Worm (Caenorhabditis elegans) whole organism, L3 larva: ENCODE measurements around the gene mrp-7.

Source experiments
- R02D3.7 ChIP-seq: fragments of 150-350 bp; optimal IDR thresholded peaks from 2 replicates; lab custom pipeline; 2014; ENCODE audit warnings: missing biosample characterization, missing genetic modification characterization
- ama-1 ChIP-seq: fragments of 150-350 bp; optimal IDR thresholded peaks from 2 replicates; lab custom pipeline; 2018
- ceh-16 ChIP-seq: sonication (generic microtip); optimal IDR thresholded peaks from 2 replicates; lab custom pipeline; 2017; ENCODE audit warnings: missing biosample characterization, missing genetic modification characterization
- ceh-28 ChIP-seq: fragments of 150-350 bp; optimal IDR thresholded peaks from 2 replicates; lab custom pipeline; 2014; ENCODE audit warnings: missing biosample characterization, missing genetic modification reagents, missing genetic modification characterization
- ceh-9 ChIP-seq: sonication (generic microtip); optimal IDR thresholded peaks from 2 replicates; lab custom pipeline; 2018; ENCODE audit warnings: missing biosample characterization, missing genetic modification characterization
- egl-27 ChIP-seq: sonication (generic microtip); optimal IDR thresholded peaks from 4 replicates; lab custom pipeline; 2017; ENCODE audit warnings: missing biosample characterization, missing genetic modification reagents, missing genetic modification characterization
- egl-5 ChIP-seq: fragments of 150-350 bp; optimal IDR thresholded peaks from 2 replicates; lab custom pipeline; 2017; ENCODE audit warnings: missing biosample characterization, missing genetic modification reagents, missing genetic modification characterization, inconsistent platforms
- elt-2 ChIP-seq: sonication (generic microtip); optimal IDR thresholded peaks from 2 replicates; lab custom pipeline; 2016; ENCODE audit warnings: missing genetic modification reagents, mild to moderate bottlenecking, missing genetic modification characterization, missing compliant biosample characterization
- fos-1 ChIP-seq: fragments of 150-350 bp; optimal IDR thresholded peaks from 2 replicates; lab custom pipeline; 2014; ENCODE audit warnings: missing biosample characterization, missing genetic modification characterization
- jun-1 ChIP-seq: fragments of 150-350 bp; optimal IDR thresholded peaks from 2 replicates; lab custom pipeline; 2014; ENCODE audit warnings: missing biosample characterization, missing genetic modification reagents, missing genetic modification characterization
- lin-15B ChIP-seq: fragments of 150-350 bp; optimal IDR thresholded peaks from 2 replicates; lab custom pipeline; 2014; ENCODE audit warnings: missing biosample characterization, missing genetic modification characterization
- lsy-12 ChIP-seq: sonication (generic microtip); optimal IDR thresholded peaks from 2 replicates; lab custom pipeline; 2016; ENCODE audit warnings: mild to moderate bottlenecking, missing genetic modification characterization, missing compliant biosample characterization
- nhr-11 ChIP-seq: fragments of 150-350 bp; optimal IDR thresholded peaks from 2 replicates; lab custom pipeline; 2014; ENCODE audit warnings: missing biosample characterization, missing genetic modification characterization
- nhr-12 ChIP-seq: fragments of 150-350 bp; optimal IDR thresholded peaks from 2 replicates; lab custom pipeline; 2014; ENCODE audit warnings: missing biosample characterization, missing genetic modification characterization
- nhr-23 ChIP-seq: fragments of 150-350 bp; optimal IDR thresholded peaks from 2 replicates; lab custom pipeline; 2014; ENCODE audit warnings: missing biosample characterization, missing genetic modification reagents, missing genetic modification characterization
- nhr-237 ChIP-seq: fragments of 150-350 bp; optimal IDR thresholded peaks from 2 replicates; lab custom pipeline; 2014; ENCODE audit warnings: missing biosample characterization, missing genetic modification characterization
- nhr-25 ChIP-seq: sonication (generic microtip); optimal IDR thresholded peaks from 2 replicates; lab custom pipeline; 2017; ENCODE audit warnings: missing biosample characterization, missing genetic modification characterization
- nhr-28 ChIP-seq: fragments of 150-350 bp; optimal IDR thresholded peaks from 2 replicates; lab custom pipeline; 2014; ENCODE audit warnings: missing biosample characterization, missing genetic modification characterization
- nhr-76 ChIP-seq: fragments of 150-350 bp; sonication (generic microtip); optimal IDR thresholded peaks from 5 replicates; lab custom pipeline; 2014; ENCODE audit warnings: missing biosample characterization, missing genetic modification characterization
- pha-4 ChIP-seq: fragments of 150-350 bp; optimal IDR thresholded peaks from 2 replicates; lab custom pipeline; 2014; ENCODE audit warnings: missing biosample characterization, missing genetic modification reagents, missing genetic modification characterization
- pqm-1 ChIP-seq: fragments of 150-350 bp; optimal IDR thresholded peaks from 2 replicates; lab custom pipeline; 2017; ENCODE audit warnings: missing biosample characterization, missing genetic modification characterization, inconsistent platforms
- sea-2 ChIP-seq: fragments of 150-350 bp; sonication (generic microtip); optimal IDR thresholded peaks from 4 replicates; lab custom pipeline; 2014; ENCODE audit warnings: missing biosample characterization, missing genetic modification reagents, missing genetic modification characterization
- skn-1 ChIP-seq: fragments of 150-350 bp; optimal IDR thresholded peaks from 2 replicates; lab custom pipeline; 2014; ENCODE audit warnings: missing biosample characterization, missing genetic modification characterization
- snpc-4 ChIP-seq: fragments of 150-350 bp; optimal IDR thresholded peaks from 2 replicates; lab custom pipeline; 2014; ENCODE audit warnings: missing biosample characterization, missing genetic modification characterization
- tbx-2 ChIP-seq: sonication (generic microtip); optimal IDR thresholded peaks from 2 replicates; lab custom pipeline; 2016; ENCODE audit warnings: mild to moderate bottlenecking, missing genetic modification characterization, missing compliant biosample characterization
- ztf-11 ChIP-seq: fragments of 150-350 bp; optimal IDR thresholded peaks from 2 replicates; lab custom pipeline; 2014; ENCODE audit warnings: missing biosample characterization, missing genetic modification characterization

The mrp-7 gene

ce11 chrV:19669959-19670358, 4.7 kb upstream of the mrp-7 start, which contains the start of gene Y43F8C.11:
Gene Y43F8C.11, plus strand, starts transcription at chrV:19670259.
- no peak for TF ChIP-seq lsy-12 (tag; lab: Kevin White, UChicago)
- TF ChIP-seq R02D3.7 (tag; lab: Kevin White, UChicago) = no peak
- TF ChIP-seq nhr-12 = no peak
- TF ChIP-seq nhr-76 = no peak
- no peak for TF ChIP-seq ceh-9 (tag; lab: Kevin White, UChicago)
- TF ChIP-seq egl-5 (tag; lab: Kevin White, UChicago) = no peak
- no peak for TF ChIP-seq pha-4 (tag; lab: Kevin White, UChicago)
- no peak for TF ChIP-seq ztf-11 (tag; lab: Kevin White, UChicago)

ce11 chrV:19670866-19671265, 3.8 kb upstream of the mrp-7 start:
- TF ChIP-seq nhr-28 (no peak), jun-1 (tag; lab: Kevin White, UChicago) (no peak)
- TF ChIP-seq, all 47 proteins: peak for 0

ce11 chrV:19671816-19672215, 2.8 kb upstream of the mrp-7 start:
- no peak for TF ChIP-seq tbx-2
- TF ChIP-seq, all 47 proteins: peak for 0

- TF ChIP-seq pqm-1 (tag; lab: Kevin White, UChicago) (peak; percentile 55), skn-1 (peak; percentile 95), elt-2 (tag; lab: Kevin White, UChicago) (peak; percentile 95), snpc-4 (tag; lab: Kevin White, UChicago) (no peak)
These were observed 2.3 kb upstream of the mrp-7 start for ce11 chrV:19672357-19672756.

ce11 chrV:19673298-19673903, 1.2 kb upstream of the mrp-7 start:
- TF ChIP-seq elt-2 (tag; lab: Kevin White, UChicago) (peak; percentile 63), egl-27 (tag; lab: Kevin White, UChicago) (no peak)

ce11 chrV:19691271-19691886, 16.7 kb downstream of the mrp-7 start:
- TF ChIP-seq tbx-2 (no peak), ceh-16 (tag; lab: Kevin White, UChicago) (no peak), ceh-28 (tag; lab: Kevin White, UChicago) (peak; percentile 95), nhr-237 (no peak), fos-1 (tag; lab: Kevin White, UChicago) (no peak), sea-2 (GFP tag; lab: Kevin White, UChicago) (no peak), nhr-76 (no peak)

- no peak for TF ChIP-seq nhr-23 (tag; lab: Kevin White, UChicago)
- TF ChIP-seq ama-1 (lab: Kevin White, UChicago) = no peak
- no peak for TF ChIP-seq nhr-25
- TF ChIP-seq R02D3.7 (tag; lab: Kevin White, UChicago) = no peak
- TF ChIP-seq lin-15B (tag; lab: Kevin White, UChicago) = no peak
- TF ChIP-seq elt-2 (tag; lab: Kevin White, UChicago) = no peak
- no peak for TF ChIP-seq nhr-11
- TF ChIP-seq ceh-28 (tag; lab: Kevin White, UChicago) = peak; percentile 81
These were observed 17.3 kb downstream of the mrp-7 start for ce11 chrV:19691954-19692353.

ce11 chrV:19697348-19698172, 22.9 kb downstream of the mrp-7 start, which contains the start of the genes Y43F8C.13 and ani-3:
Gene Y43F8C.13, minus strand, starts transcription at chrV:19697398.
Gene ani-3, plus strand, starts transcription at chrV:19697732.
- peak; percentile 30 for TF ChIP-seq pha-4 (tag; lab: Kevin White, UChicago)
- TF ChIP-seq ztf-11 (tag; lab: Kevin White, UChicago) = no peak
- peak; percentile 81 for TF ChIP-seq pqm-1 (tag; lab: Kevin White, UChicago)
- peak; percentile 43 for TF ChIP-seq ceh-28 (tag; lab: Kevin White, UChicago)
- peak; percentile 91 for TF ChIP-seq elt-2 (tag; lab: Kevin White, UChicago)
- TF ChIP-seq egl-5 (tag; lab: Kevin White, UChicago) = no peak
